Worm (Caenorhabditis elegans): ENCODE results near the gene T23G7.3.

Gene T23G7.3

ce11 chrII:9126965-9127364, 40.7 kb downstream of the T23G7.3 start:
- TF ChIP-seq dao-5 (tag; optimal IDR thresholded peaks at IDR 0.05), result no peak
- TF ChIP-seq him-1 (tag; optimal IDR thresholded peaks at IDR 0.05), result no peak
- TF ChIP-seq W03F9.2 (tag; optimal IDR thresholded peaks at IDR 0.05), result no peak

ce11 chrII:9125007-9125406, 42.6 kb downstream of the T23G7.3 start:
- TF ChIP-seq dao-5 (tag; optimal IDR thresholded peaks at IDR 0.05), result no peak
- no peak for TF ChIP-seq him-1 (tag; optimal IDR thresholded peaks at IDR 0.05)
- no peak for TF ChIP-seq W03F9.2 (tag; optimal IDR thresholded peaks at IDR 0.05)

DNA sequence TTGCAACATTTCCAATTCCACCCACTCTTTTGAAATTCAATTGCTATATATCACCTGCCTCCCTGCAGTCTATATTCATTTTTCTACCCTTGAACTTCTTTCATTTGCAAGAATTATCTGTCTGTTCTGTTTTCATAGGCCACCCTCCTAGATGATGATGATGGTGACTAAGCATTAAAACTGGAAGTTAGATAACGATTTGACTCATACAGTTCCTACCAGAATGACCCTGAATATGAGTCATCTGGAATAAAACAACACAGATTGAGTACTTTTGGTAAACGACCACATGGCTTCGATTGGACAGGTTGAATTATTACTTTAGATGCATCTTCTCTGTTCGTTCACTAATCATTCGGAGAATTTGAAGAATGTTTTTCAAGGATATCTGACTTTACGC, 43.3 kb downstream of the T23G7.3 start:
- TF ChIP-seq him-1 (tag; optimal IDR thresholded peaks at IDR 0.05), result no peak
- no peak for TF ChIP-seq dao-5 (tag; optimal IDR thresholded peaks at IDR 0.05)
- TF ChIP-seq W03F9.2 (tag; optimal IDR thresholded peaks at IDR 0.05), result no peak

DNA sequence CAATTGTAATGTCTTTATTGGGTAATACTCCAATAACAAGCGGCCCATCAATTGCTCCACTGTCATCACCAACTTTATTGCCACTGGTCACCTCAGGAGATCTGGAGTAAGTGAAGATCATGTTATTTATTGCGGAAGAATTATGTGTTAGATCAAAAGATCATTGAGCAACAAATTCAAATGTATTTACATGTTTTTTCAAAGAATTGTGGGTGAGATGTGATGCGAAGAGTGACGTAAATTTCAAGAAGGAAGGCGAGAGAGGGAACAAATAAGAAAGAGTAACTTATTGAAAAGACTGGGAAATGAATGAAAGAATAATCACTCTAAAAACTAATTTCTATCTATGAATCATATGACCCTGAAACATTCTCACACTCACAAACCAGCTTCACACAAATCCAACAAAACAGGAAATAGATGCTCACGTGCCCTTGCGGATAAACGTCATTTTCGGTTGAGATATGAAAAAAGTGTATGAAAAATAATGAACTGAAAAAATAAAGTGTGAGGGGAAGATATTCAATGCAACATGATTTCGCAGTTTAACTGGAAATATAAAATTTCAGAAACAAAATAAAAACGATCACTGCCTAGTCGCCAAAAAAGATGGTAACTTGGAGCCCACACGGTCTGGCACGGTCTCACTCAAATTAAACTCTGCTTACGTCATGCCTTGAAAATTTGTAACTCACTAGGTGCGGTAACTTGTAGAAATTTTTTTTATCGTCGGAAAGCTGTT, 46.6 kb downstream of the T23G7.3 start:
- TF ChIP-seq him-1 (tag; optimal IDR thresholded peaks at IDR 0.05) (no peak), W03F9.2 (tag; optimal IDR thresholded peaks at IDR 0.05) (no peak), dao-5 (tag; optimal IDR thresholded peaks at IDR 0.05) (no peak)

- TF ChIP-seq W03F9.2 (tag; optimal IDR thresholded peaks at IDR 0.05), result no peak
- no peak for TF ChIP-seq dao-5 (tag; optimal IDR thresholded peaks at IDR 0.05)
- no peak for TF ChIP-seq him-1 (tag; optimal IDR thresholded peaks at IDR 0.05)
Measured at ce11 chrII:9120329-9120728, 47.3 kb downstream of the T23G7.3 start.

- TF ChIP-seq him-1 (tag; optimal IDR thresholded peaks at IDR 0.05) (no peak), W03F9.2 (tag; optimal IDR thresholded peaks at IDR 0.05) (no peak), dao-5 (tag; optimal IDR thresholded peaks at IDR 0.05) (no peak)
Measured at ce11 chrII:9117789-9118242, 49.8 kb downstream of the T23G7.3 start.

ce11 chrII:9116404-9116803, 51.2 kb downstream of the T23G7.3 start:
- TF ChIP-seq him-1 (tag; optimal IDR thresholded peaks at IDR 0.05), result no peak

Measured in whole organism, L4/young adult.